Worm (Caenorhabditis elegans): ENCODE measurements around the gene str-165.

The str-165 gene

DNA sequence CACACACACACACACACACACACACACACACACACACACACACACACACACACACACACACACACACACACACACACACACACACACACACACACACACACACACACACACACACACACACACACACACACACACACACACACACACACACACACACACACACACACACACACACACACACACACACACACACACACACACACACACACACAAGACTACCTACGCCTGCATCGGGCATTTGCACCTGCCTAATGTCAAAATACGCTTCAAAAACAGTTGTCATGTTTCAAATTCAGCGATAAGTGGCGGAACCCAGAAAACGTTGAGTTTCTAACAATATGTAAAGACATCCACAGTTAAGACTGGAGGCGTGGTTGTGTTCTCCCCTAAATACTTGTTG is 38.0 kb downstream of the str-165 start:
- TF ChIP-seq egrh-3 (GFP tag; IDR thresholded peaks at IDR 0.05) (peak; percentile 76; the same call in 1 of the 2 replicates), ceh-27 (GFP tag; optimal IDR thresholded peaks at IDR 0.05) (peak; percentile 10)

DNA sequence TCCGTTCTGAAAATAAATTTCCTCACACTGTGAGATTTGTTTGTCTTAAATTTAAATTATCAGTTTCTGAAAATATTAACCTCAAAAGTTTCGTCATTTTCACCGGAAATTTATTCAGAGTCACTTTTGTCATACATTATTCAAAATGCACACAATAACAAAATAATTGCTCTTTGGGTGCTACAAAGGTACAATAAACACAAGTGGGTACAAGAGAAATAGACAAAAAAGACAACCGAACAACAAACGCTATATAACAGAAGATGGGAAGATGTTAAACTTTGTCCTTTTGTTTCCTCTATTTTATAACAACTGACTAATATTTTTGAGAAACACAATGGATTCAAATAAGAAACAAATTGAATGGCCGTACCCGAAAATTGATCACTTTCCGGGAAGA is 38.6 kb downstream of the str-165 start:
- TF ChIP-seq snpc-1.3 (tag; optimal IDR thresholded peaks at IDR 0.05; ENCODE audit: insufficient read depth) = no peak
- no peak for TF ChIP-seq egrh-3 (GFP tag; IDR thresholded peaks at IDR 0.05)
- no peak for TF ChIP-seq bed-1 (GFP tag; IDR thresholded peaks at IDR 0.05)
- no peak for TF ChIP-seq mel-28 (tag; optimal IDR thresholded peaks at IDR 0.05; ENCODE audit: borderline replicate concordance)
- no peak for TF ChIP-seq akir-1 (GFP tag; optimal IDR thresholded peaks at IDR 0.05)
- no peak for TF ChIP-seq hmg-20 (GFP tag; IDR thresholded peaks at IDR 0.05)
- no peak for TF ChIP-seq T26A5.8 (tag; optimal IDR thresholded peaks at IDR 0.05)
- TF ChIP-seq chd-7 (tag; optimal IDR thresholded peaks at IDR 0.05) = no peak
- no peak for TF ChIP-seq ztf-25 (GFP tag; IDR thresholded peaks at IDR 0.05)
- TF ChIP-seq lsl-1 (GFP tag; optimal IDR thresholded peaks at IDR 0.05) = no peak
- no peak for TF ChIP-seq B0019.2 (GFP tag; conservative IDR thresholded peaks at IDR 0.05)
- TF ChIP-seq rpc-1 (optimal IDR thresholded peaks at IDR 0.05) = no peak
- TF ChIP-seq rpc-1 (tag; optimal IDR thresholded peaks at IDR 0.05) = no peak
- no peak for TF ChIP-seq rcor-1 (GFP tag; IDR thresholded peaks at IDR 0.05)
- no peak for TF ChIP-seq Y56A3A.18 (GFP tag; IDR thresholded peaks at IDR 0.05)
- no peak for TF ChIP-seq ceh-27 (GFP tag; optimal IDR thresholded peaks at IDR 0.05)
- no peak for TF ChIP-seq dpl-1 (GFP tag; optimal IDR thresholded peaks at IDR 0.05)

DNA sequence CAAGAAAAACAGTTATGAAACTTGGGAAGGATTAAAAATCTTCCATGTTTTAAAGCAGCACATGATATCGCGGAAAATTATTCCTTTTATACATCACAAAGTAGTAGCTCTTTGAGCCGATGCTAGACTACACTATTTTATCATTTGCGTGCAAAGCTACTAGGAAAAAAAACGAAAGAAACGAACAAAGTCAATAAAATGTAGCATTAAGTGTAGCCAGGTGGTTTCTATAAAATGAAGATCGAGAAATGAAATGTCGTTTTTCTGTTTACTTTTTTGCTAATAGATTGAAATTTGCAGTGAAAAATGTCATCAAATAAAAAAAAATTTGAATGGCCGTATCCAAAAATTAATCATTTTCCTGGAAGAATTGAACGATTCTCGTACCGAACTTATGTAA is 42.0 kb downstream of the str-165 start, which contains the start of gene cpt-5:
Gene cpt-5, plus strand, starts transcription at position 301 of the 400 bp plus-strand sequence.
- TF ChIP-seq lag-1 (GFP tag; IDR thresholded peaks at IDR 0.05) (no peak), nhr-179 (tag; optimal IDR thresholded peaks at IDR 0.05) (no peak), athp-1 (tag; optimal IDR thresholded peaks at IDR 0.05) (no peak), ztf-3 (GFP tag; optimal IDR thresholded peaks at IDR 0.05) (no peak), chd-7 (tag; optimal IDR thresholded peaks at IDR 0.05) (no peak), B0336.3 (GFP tag; IDR thresholded peaks at IDR 0.05) (no peak), mxl-1 (tag; optimal IDR thresholded peaks at IDR 0.05) (no peak), ztf-28 (GFP tag; IDR thresholded peaks at IDR 0.05) (no peak), efl-1 (GFP tag; optimal IDR thresholded peaks at IDR 0.05) (no peak), ekl-4 (GFP tag; IDR thresholded peaks at IDR 0.05) (no peak), snpc-1.1 (tag; optimal IDR thresholded peaks at IDR 0.05; ENCODE audit: insufficient read depth) (no peak)

DNA sequence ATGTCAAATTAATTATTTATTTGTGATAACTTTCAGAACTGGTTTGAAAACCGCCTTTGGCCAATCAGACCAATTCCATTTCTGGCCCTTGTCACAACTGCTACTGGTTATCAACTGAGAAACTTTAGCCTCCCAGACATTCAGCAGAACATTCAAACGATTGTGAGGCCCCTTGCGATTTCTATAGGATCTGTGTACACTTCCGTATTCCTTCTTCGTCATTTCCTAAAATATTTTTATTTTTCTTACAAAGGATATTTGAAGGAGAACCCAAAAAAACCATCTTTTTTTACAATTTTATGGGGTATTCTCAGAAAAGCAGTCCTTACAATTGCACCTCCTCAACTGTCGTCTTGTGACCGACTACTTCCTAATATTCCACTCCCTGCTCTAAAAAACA is 42.4 kb downstream of the str-165 start:
- TF ChIP-seq mcd-1 (GFP tag; IDR thresholded peaks at IDR 0.05) (no peak), fkh-3 (tag; optimal IDR thresholded peaks at IDR 0.05) (no peak), rpc-1 (optimal IDR thresholded peaks at IDR 0.05) (no peak), rpc-1 (tag; optimal IDR thresholded peaks at IDR 0.05) (no peak), Y53G8AR.9 (GFP tag; conservative IDR thresholded peaks at IDR 0.05) (no peak), nhr-179 (tag; optimal IDR thresholded peaks at IDR 0.05) (no peak), ztf-22 (GFP tag; optimal IDR thresholded peaks at IDR 0.05) (no peak), efl-1 (GFP tag; optimal IDR thresholded peaks at IDR 0.05) (no peak), ztf-25 (GFP tag; IDR thresholded peaks at IDR 0.05) (no peak), lin-35 (GFP tag; optimal IDR thresholded peaks at IDR 0.05) (no peak), F39B2.1 (GFP tag; IDR thresholded peaks at IDR 0.05) (no peak), ceh-100 (GFP tag; IDR thresholded peaks at IDR 0.05) (no peak), let-526 (GFP tag; IDR thresholded peaks at IDR 0.05) (no peak), B0261.1 (tag; optimal IDR thresholded peaks at IDR 0.05) (no peak), nfya-2 (GFP tag; IDR thresholded peaks at IDR 0.05) (no peak), let-607 (tag; optimal IDR thresholded peaks at IDR 0.05) (no peak), athp-1 (tag; optimal IDR thresholded peaks at IDR 0.05) (no peak)
